Worm (Caenorhabditis elegans) whole organism, L1 larva: Measurements from ENCODE around the gene ugt-58.

Source experiments
- egl-27 ChIP-seq, 2 experiments: fragments of 150-350 bp in 1 of 2; sonication (generic microtip); optimal IDR thresholded peaks; 3 replicates each; lab custom pipeline; 2017 to 2018; ENCODE audit warnings: missing biosample characterization in 2 of 2, missing genetic modification characterization in 2 of 2, missing genetic modification reagents in 2 of 2
- nhr-12 ChIP-seq: sonication (generic microtip); optimal IDR thresholded peaks from 2 replicates; lab custom pipeline; 2017; ENCODE audit warnings: missing biosample characterization, missing genetic modification characterization
- sptf-1 ChIP-seq: fragments of 150-350 bp; optimal IDR thresholded peaks from 2 replicates; lab custom pipeline; 2014; ENCODE audit warnings: missing biosample characterization, missing genetic modification characterization
- tbx-2 ChIP-seq: sonication (generic microtip); optimal IDR thresholded peaks from 2 replicates; lab custom pipeline; 2016; ENCODE audit warnings: missing genetic modification characterization, missing compliant biosample characterization

DNA sequence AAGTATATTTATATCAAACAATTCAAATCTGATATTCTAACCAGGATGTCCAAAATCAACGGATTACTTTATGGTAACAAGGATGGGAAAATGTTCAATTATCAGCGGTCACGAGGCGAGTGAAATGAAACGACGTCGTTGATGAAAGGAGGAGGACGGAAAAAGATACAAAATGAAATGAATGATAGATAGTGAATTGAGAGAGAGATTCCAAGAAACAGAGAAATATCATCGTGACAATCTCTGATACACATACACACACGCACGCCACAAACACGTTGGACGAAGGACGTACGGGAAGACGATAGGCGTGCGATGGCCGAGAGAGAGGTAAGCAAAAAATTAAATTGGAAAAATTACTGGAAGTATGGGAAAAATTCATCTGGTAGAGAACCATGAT, 14.5 kb upstream of the ugt-58 start:
- TF ChIP-seq sptf-1 (tag; lab: Kevin White, UChicago) (no peak), nhr-12 (tag; lab: Kevin White, UChicago) (no peak), egl-27 (tag; optimal IDR thresholded peaks at IDR 0.05; lab: Kevin White, UChicago) (no peak), tbx-2 (tag; lab: Kevin White, UChicago) (peak; percentile 73)
